Fruit fly (Drosophila melanogaster) Kc167 (cell line): ENCODE data around the gene OS9.

ENCODE experiments used
- Myc ChIP-seq: fragments of >200 bp; optimal IDR thresholded peaks from 2 replicates; lab custom pipeline; 2017; ENCODE audit warnings: missing external identifiers
- Sin3A ChIP-seq: fragments of >200 bp; optimal IDR thresholded peaks from 2 replicates; lab custom pipeline; 2018; ENCODE audit warnings: missing external identifiers
- h ChIP-seq: fragments of >200 bp; optimal IDR thresholded peaks from 3 replicates; lab custom pipeline; 2018; ENCODE audit warnings: missing external identifiers
- insv ChIP-seq: fragments of >200 bp; optimal IDR thresholded peaks from 3 replicates; lab custom pipeline; 2018; ENCODE audit warnings: missing external identifiers
- psq ChIP-seq: fragments of >200 bp; optimal IDR thresholded peaks from 2 replicates; lab custom pipeline; 2017; ENCODE audit warnings: missing external identifiers
- ttk ChIP-seq: sonication (Bioruptor generic); optimal IDR thresholded peaks from 2 replicates; lab custom pipeline; 2017; ENCODE audit warnings: missing external identifiers

dm6 chr2L:19961585-19961984, 4.7 kb downstream of the OS9 start, which contains the start of gene CG42866:
- TF ChIP-seq ttk (lab: Kevin White, UChicago) (no peak), psq (lab: Kevin White, UChicago) (no peak), h (no peak), Myc (no peak), insv (lab: Kevin White, UChicago) (no peak), Sin3A (lab: Kevin White, UChicago) (no peak)
